Worm (Caenorhabditis elegans): ENCODE data around the gene ttn-1.

ttn-1 gene

DNA sequence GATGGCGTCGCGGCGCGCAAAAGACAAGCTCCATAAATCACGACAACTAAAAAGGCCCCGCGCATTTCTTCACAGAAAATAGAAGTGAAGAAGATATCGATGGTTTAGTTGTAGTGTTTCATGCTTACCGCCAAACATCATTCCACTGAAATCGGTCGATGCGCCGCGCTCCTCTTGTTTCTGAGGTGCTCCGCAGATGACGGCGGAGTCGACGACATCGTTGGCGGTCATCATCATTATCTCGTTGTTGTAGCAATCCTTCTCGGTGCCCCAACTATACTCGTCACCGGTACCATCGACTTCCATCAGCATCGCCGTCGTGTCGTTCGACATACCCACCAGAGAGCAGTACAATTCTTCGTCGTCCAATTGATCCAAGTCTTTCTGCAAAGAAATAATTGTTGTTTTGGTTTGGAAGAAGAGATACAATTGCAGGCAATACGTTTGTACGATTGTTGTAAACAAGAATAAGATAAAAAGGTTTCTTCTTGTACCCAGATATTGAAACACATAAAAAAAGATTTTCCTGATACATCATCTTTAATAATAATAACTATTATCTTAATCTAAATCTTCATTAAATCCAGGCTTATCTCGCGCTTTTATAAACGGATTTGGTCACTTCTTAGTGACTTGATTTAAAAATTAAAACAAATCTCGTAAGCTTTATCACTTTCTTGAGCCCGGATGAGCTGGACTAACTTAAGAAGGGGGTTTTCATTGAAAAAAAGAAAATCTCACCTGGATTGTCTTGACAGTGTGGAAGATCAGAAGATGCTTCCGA lies 23.5 kb upstream of the ttn-1 start:
- TF ChIP-seq ceh-36 (tag; optimal IDR thresholded peaks at IDR 0.05) (no peak), tbx-11 (GFP tag; IDR thresholded peaks at IDR 0.05) (no peak)

DNA sequence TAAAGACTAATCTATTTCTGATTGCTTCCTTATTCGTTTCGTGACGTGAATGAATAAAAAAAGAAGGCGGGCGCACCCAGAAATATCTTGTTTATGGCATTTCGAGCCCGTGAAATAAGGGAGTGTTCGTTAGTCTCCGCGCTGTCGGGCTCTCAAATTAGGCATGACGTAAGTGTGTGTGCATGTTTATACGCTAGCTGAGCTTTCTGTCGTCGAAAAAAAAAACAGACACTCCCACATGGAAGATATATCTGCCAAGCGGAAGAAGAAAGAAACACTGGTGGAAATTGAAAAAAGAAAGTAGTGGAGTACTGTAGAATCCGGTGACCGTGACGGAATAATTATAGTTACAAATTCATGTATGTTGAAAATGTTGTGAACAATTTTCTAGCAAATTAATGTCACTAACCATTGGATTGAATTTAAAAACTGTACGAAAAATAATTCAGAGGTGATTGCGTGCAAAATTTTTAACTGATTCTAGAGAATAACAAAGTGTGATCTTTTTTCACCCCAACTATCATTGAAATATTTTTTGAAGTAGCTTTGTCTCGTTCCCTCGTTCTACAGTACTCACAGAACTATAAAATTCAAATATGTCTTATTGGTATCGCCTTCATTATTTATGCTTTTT lies 22.7 kb upstream of the ttn-1 start:
- no peak for TF ChIP-seq ceh-36 (tag; optimal IDR thresholded peaks at IDR 0.05)
- TF ChIP-seq scrt-1 (GFP tag; IDR thresholded peaks at IDR 0.05): no peak

DNA sequence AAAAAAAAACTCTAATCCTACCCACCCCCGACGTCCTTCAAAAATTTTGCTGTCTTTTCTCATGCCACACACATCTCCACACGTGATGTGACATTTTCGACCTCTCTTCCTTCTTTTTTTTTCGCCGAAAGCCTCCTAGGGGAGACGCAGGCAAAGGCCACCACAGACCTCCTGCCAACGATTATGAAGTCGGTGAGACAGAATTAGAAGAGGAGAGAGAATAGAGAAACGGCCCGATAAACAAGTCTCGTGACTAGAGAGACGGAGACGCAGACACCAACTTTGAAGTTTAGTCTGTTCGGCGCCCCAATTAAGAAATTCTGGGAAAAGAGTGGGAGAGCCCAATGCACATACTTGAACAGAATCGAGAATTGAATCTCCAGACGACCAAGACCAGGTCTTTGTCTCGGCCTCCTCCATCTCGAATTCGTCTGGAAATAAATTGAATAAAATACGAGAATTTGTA lies 22.1 kb upstream of the ttn-1 start:
- TF ChIP-seq ets-7 (tag; optimal IDR thresholded peaks at IDR 0.05) (no peak), tbx-11 (GFP tag; IDR thresholded peaks at IDR 0.05) (no peak), tra-4 (tag; optimal IDR thresholded peaks at IDR 0.05) (no peak), flt-1 (GFP tag; IDR thresholded peaks at IDR 0.05) (no peak), hmg-4 (GFP tag; optimal IDR thresholded peaks at IDR 0.05) (peak; percentile 38), F13C5.2 (tag; optimal IDR thresholded peaks at IDR 0.05) (peak; percentile 40), B0310.2 (tag; optimal IDR thresholded peaks at IDR 0.05) (no peak), sea-1 (GFP tag; conservative IDR thresholded peaks at IDR 0.05) (peak; percentile 46; the same call in 1 of the 2 replicates), aly-1 (tag; optimal IDR thresholded peaks at IDR 0.05) (peak; percentile 27), ceh-13 (GFP tag; optimal IDR thresholded peaks at IDR 0.05) (no peak), pes-1 (GFP tag; IDR thresholded peaks at IDR 0.05) (0 out of 2 replicates have a peak, but pooled peaks have one; percentile 49)

DNA sequence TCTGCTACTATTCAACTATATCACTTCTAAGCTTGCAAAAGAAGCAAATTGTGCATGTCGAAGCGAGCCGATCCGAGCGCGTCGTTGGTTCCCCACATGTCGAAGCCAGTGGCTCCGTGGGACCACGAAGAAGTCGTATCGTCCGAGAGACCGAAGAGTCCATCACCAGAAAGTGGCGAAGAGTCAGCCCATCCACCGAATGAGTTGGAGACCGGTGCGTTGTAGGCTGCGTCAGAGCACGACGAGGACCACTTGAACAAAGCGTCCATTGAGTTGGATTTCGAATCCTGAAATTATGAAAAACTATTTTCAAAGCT lies 21.5 kb upstream of the ttn-1 start:
- no peak for TF ChIP-seq tra-4 (tag; optimal IDR thresholded peaks at IDR 0.05)
- peak; percentile 1 for TF ChIP-seq ama-1 (optimal IDR thresholded peaks at IDR 0.05)

DNA sequence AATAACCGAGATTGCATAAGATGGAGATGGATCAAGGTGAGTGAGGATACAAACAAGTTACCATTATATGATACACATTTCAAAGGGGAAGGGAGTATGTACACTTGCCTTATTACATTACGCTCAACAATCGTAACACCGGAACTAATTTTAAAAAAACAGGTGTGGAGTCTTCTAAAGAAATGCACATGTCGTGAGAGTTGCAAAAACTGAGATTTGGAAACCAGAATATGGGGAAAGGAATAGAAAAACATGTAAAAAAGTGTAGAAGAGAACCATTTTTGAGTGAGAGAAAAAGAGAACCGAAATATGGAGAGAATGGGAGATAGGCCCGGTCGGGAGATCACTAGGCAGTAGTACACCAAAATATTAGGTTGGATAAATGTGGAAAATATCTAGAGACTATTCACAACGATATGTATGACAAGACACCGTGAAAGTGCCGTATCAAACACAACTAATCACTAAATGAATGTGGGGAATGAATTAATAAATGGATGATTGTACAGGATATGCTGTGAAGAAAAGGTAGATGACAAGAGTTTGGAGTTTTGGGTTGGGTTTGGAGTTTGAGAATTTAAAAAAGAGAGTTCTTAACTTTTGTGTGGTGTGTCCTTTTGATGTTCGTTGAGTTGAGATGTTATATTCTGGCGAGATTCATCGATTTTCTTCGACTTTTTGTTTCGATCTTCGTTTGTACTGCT lies 21.0 kb upstream of the ttn-1 start:
- TF ChIP-seq tbx-37 (GFP tag; conservative IDR thresholded peaks at IDR 0.05) (no peak), hmbx-1 (tag; optimal IDR thresholded peaks at IDR 0.05) (no peak), hnd-1 (tag; optimal IDR thresholded peaks at IDR 0.05) (no peak), ama-1 (optimal IDR thresholded peaks at IDR 0.05) (no peak), sea-1 (GFP tag; conservative IDR thresholded peaks at IDR 0.05) (no peak), tbx-11 (GFP tag; IDR thresholded peaks at IDR 0.05) (no peak), ceh-36 (tag; optimal IDR thresholded peaks at IDR 0.05) (no peak), ets-7 (tag; optimal IDR thresholded peaks at IDR 0.05) (peak; percentile 23), flt-1 (GFP tag; IDR thresholded peaks at IDR 0.05) (no peak), aly-1 (tag; optimal IDR thresholded peaks at IDR 0.05) (no peak), hmg-4 (GFP tag; optimal IDR thresholded peaks at IDR 0.05) (no peak), ceh-13 (GFP tag; optimal IDR thresholded peaks at IDR 0.05) (no peak), B0310.2 (tag; optimal IDR thresholded peaks at IDR 0.05) (no peak), tra-4 (tag; optimal IDR thresholded peaks at IDR 0.05) (no peak), pes-1 (GFP tag; IDR thresholded peaks at IDR 0.05) (peak; percentile 48; the same call in 1 of the 2 replicates), F13C5.2 (tag; optimal IDR thresholded peaks at IDR 0.05) (no peak), scrt-1 (GFP tag; IDR thresholded peaks at IDR 0.05) (no peak)

DNA sequence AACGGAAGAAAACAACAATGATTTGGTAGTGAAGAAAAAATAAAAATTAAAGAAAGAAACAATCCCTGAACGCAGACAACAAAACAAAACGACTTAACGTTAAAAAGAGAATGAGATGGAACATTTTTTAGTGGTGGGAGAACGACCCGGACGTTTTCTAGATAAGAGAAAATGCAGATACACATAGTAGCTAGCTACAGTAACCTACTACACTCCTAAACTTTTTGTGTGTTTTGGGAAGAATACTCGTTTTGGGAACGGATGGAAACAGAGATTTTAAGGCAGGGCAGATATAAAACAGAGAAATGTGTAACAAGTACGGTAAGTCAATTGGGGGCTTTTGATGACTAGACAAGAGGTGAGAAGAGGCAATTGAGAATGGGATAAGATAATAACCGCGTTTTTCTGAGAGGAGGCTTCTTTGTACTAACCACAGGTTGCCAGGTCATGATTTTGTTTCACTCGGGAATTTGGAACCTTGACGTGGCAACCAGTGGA lies 20.4 kb upstream of the ttn-1 start:
- TF ChIP-seq tbx-11 (GFP tag; IDR thresholded peaks at IDR 0.05) (no peak), flt-1 (GFP tag; IDR thresholded peaks at IDR 0.05) (no peak), B0310.2 (tag; optimal IDR thresholded peaks at IDR 0.05) (no peak), pes-1 (GFP tag; IDR thresholded peaks at IDR 0.05) (no peak), tra-4 (tag; optimal IDR thresholded peaks at IDR 0.05) (no peak), hmg-4 (GFP tag; optimal IDR thresholded peaks at IDR 0.05) (no peak), tbx-37 (GFP tag; conservative IDR thresholded peaks at IDR 0.05) (no peak), ceh-36 (tag; optimal IDR thresholded peaks at IDR 0.05) (no peak)

DNA sequence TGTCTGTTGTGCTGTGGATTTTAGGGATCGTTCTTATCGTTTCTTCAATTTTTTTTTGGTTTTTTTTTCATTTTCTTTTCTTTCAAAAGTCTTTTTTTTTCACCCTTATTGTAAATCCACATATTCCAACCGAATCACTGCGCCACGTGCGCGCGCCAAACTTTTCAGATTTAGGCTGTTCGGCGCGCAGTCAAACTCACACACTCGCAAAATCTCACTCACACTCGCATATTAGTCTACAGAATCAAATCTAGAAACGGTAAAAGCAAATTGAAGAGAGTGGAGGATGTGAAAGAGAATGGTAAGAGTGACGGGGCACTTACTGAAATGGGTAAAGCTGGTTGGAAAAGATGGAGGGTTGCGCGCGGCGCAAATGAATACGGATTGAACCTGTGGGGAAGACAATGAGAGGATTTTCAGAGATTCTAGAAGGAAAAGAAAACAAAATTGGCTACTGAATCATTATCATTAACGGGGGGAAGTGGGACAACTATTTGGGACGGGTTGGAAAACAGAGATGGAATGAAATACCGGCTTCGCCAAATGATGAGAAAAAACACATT lies 19.8 kb upstream of the ttn-1 start:
- TF ChIP-seq F13C5.2 (tag; optimal IDR thresholded peaks at IDR 0.05): no peak
- no peak for TF ChIP-seq pes-1 (GFP tag; IDR thresholded peaks at IDR 0.05)
- 0 out of 2 replicates have a peak, but pooled peaks have one; percentile 32 for TF ChIP-seq scrt-1 (GFP tag; IDR thresholded peaks at IDR 0.05)
- TF ChIP-seq ceh-36 (tag; optimal IDR thresholded peaks at IDR 0.05): no peak
- no peak for TF ChIP-seq hnd-1 (tag; optimal IDR thresholded peaks at IDR 0.05)
- no peak for TF ChIP-seq ceh-13 (GFP tag; optimal IDR thresholded peaks at IDR 0.05)
- TF ChIP-seq hmg-4 (GFP tag; optimal IDR thresholded peaks at IDR 0.05): no peak
- no peak for TF ChIP-seq ets-7 (tag; optimal IDR thresholded peaks at IDR 0.05)
- TF ChIP-seq ama-1 (optimal IDR thresholded peaks at IDR 0.05): no peak
- TF ChIP-seq B0310.2 (tag; optimal IDR thresholded peaks at IDR 0.05): no peak
- TF ChIP-seq tra-4 (tag; optimal IDR thresholded peaks at IDR 0.05): peak; percentile 27
- no peak for TF ChIP-seq hmbx-1 (tag; optimal IDR thresholded peaks at IDR 0.05)
- no peak for TF ChIP-seq tbx-11 (GFP tag; IDR thresholded peaks at IDR 0.05)
- TF ChIP-seq aly-1 (tag; optimal IDR thresholded peaks at IDR 0.05): no peak

All from whole organism, early embryonic.